Worm (Caenorhabditis elegans) whole organism, midembryonic: ENCODE measurements around the gene poml-4.

Experiments
- T22C8.4 ChIP-seq: fragments of 200-800 bp; sonication (Bioruptor generic); IDR thresholded peaks from 2 replicates; pipeline ENCODE4 v1.3.6; 2022; ENCODE audit warnings: missing genetic modification characterization, missing compliant biosample characterization
- cog-1 ChIP-seq: sonication (generic microtip); optimal IDR thresholded peaks from 2 replicates; lab custom pipeline; 2016; ENCODE audit warnings: missing genetic modification characterization, missing compliant biosample characterization
- flt-1 ChIP-seq: fragments of 200-800 bp; sonication (Bioruptor generic); IDR thresholded peaks from 2 replicates; pipeline ENCODE4 v1.3.6; 2022; ENCODE audit warnings: missing genetic modification characterization, missing compliant biosample characterization
- klf-2 ChIP-seq: fragments of 200-800 bp; sonication (Bioruptor generic); conservative IDR thresholded peaks from 2 replicates; pipeline ENCODE4 v1.3.6; 2022; ENCODE audit warnings: missing genetic modification reagents, missing genetic modification characterization, missing compliant biosample characterization
- med-1 ChIP-seq: sonication (generic microtip); optimal IDR thresholded peaks from 2 replicates; lab custom pipeline; 2017; ENCODE audit warnings: missing genetic modification characterization, mild to moderate bottlenecking, missing compliant biosample characterization, antibody characterized with exemption, missing genetic modification reagents; ENCODE audit not compliant: insufficient read depth
- ref-1 ChIP-seq: fragments of 200-800 bp; sonication (Bioruptor generic); conservative IDR thresholded peaks from 2 replicates; pipeline ENCODE4 v1.3.6; 2022; ENCODE audit warnings: missing genetic modification reagents, missing genetic modification characterization, missing compliant biosample characterization
- tab-1 ChIP-seq: fragments of 200-800 bp; sonication (Bioruptor generic); IDR thresholded peaks from 2 replicates; pipeline ENCODE4 v1.3.6; 2022; ENCODE audit warnings: missing genetic modification characterization, missing compliant biosample characterization
- ztf-23 ChIP-seq: fragments of 200-800 bp; sonication (Bioruptor generic); IDR thresholded peaks from 2 replicates; pipeline ENCODE4 v1.3.6; 2022; ENCODE audit warnings: missing genetic modification reagents, missing genetic modification characterization, missing compliant biosample characterization
- ztf-29 ChIP-seq: fragments of 200-800 bp; sonication (Bioruptor generic); IDR thresholded peaks from 2 replicates; pipeline ENCODE4 v1.3.6; 2022; ENCODE audit warnings: missing genetic modification reagents, missing genetic modification characterization, missing compliant biosample characterization

poml-4 gene

DNA sequence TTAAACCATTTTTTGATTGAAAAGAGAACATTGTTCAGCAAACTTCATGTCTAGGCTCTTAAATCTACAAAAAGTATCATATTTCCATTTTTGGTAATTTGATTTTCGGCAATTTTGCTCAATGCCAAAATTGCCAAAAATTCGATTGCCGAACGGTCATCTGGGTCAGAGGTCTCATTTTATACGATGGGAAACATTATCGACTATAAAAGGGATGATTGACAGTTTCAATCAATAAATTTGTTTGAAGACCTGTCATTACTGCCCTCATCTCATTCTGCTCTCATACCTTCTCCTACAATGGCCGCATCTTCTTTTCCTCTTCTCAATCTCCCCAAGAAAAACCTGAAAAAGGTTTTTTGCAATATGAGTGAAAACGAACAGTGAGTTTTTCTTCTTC is 21.1 kb downstream of the poml-4 start, which contains the start of gene K05F6.14:
K05F6.14 (plus strand) TSS at position 301 of the 400 bp plus-strand sequence.
- TF ChIP-seq flt-1 (GFP tag; lab: Robert Waterston, UW) (no peak), T22C8.4 (GFP tag; lab: Robert Waterston, UW) (no peak), ztf-29 (GFP tag; lab: Robert Waterston, UW) (no peak), tab-1 (GFP tag; lab: Robert Waterston, UW) (no peak), klf-2 (no peak), ztf-23 (GFP tag; lab: Robert Waterston, UW) (no peak), cog-1 (tag; lab: Kevin White, UChicago) (no peak), ref-1 (GFP tag; lab: Robert Waterston, UW) (no peak), med-1 (no peak)

DNA sequence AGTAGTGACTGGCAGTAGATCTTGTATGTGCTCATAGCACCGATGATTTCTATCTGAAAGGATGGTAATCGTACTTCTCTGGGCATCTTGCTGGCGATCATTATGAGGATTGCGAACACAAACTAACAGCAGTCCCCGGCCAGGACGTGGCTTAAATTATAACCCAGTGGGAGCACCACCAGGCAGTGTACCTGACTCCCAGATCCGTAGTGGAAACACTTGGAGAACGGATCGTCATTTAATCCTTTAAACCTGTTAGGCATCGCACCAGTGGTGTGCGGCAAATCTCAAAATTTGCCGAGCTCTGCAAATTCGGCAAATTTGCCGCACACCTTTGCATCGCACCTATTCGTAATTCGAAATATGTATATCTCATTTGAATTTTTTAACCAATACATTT is 26.9 kb downstream of the poml-4 start, which contains the start of gene K05F6.8:
K05F6.8 (minus strand) TSS at position 101 of the 400 bp plus-strand sequence.
- no peak for TF ChIP-seq ztf-29 (GFP tag; lab: Robert Waterston, UW)
- TF ChIP-seq T22C8.4 (GFP tag; lab: Robert Waterston, UW), result no peak
- no peak for TF ChIP-seq cog-1 (tag; lab: Kevin White, UChicago)
- TF ChIP-seq med-1, result no peak
- no peak for TF ChIP-seq tab-1 (GFP tag; lab: Robert Waterston, UW)
- TF ChIP-seq ztf-23 (GFP tag; lab: Robert Waterston, UW), result no peak
- TF ChIP-seq klf-2, result no peak
- no peak for TF ChIP-seq flt-1 (GFP tag; lab: Robert Waterston, UW)
- TF ChIP-seq ref-1 (GFP tag; lab: Robert Waterston, UW), result no peak

DNA sequence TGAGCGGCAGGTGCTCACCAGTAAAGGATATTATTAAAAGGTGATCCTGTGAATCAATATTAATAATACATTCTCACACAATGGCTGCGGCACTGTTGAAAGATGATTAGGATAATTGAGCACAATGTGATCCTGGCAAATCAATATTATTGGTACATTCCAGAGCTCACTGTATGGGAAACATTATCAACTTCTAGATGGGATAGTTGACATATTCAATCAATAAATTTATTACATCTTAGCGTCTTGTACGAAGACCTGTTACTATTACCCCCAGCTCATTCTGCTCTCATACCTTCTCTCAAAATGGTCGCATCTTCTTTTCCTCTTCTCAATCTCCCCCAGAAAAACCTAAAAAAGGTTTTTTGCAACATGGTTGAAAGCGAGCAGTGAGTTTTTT is 27.5 kb downstream of the poml-4 start, which contains the start of gene fbxb-49:
fbxb-49 (plus strand) TSS at position 301 of the 400 bp plus-strand sequence.
- TF ChIP-seq klf-2 (no peak), tab-1 (GFP tag; lab: Robert Waterston, UW) (no peak), ztf-29 (GFP tag; lab: Robert Waterston, UW) (no peak)

DNA sequence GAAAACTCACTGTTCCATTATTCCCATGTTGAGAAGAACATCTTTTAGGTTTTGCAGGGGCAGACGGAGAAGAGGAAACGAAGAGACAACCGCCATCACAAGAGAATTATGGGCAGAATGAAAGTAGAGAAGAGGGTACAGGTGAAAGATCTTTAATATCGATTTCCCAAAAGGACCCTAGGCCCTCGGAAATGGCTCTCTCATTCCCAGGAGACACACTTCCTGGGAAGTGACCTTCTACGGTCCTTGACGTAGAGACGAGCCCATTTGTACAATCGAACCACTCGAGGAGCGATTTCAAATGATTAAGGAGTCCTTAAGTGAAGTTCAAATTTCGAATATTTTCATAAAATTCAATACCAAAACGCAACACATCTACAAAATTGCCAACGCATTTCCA is 30.3 kb downstream of the poml-4 start, which contains the start of gene fbxb-46:
fbxb-46 (minus strand) TSS at position 101 of the 400 bp plus-strand sequence.
- no peak for TF ChIP-seq cog-1 (tag; lab: Kevin White, UChicago)
- no peak for TF ChIP-seq ztf-29 (GFP tag; lab: Robert Waterston, UW)
- TF ChIP-seq tab-1 (GFP tag; lab: Robert Waterston, UW), result no peak
- no peak for TF ChIP-seq med-1
- TF ChIP-seq ref-1 (GFP tag; lab: Robert Waterston, UW), result no peak
- TF ChIP-seq ztf-23 (GFP tag; lab: Robert Waterston, UW), result no peak
- TF ChIP-seq flt-1 (GFP tag; lab: Robert Waterston, UW), result no peak
- no peak for TF ChIP-seq klf-2
- no peak for TF ChIP-seq T22C8.4 (GFP tag; lab: Robert Waterston, UW)

DNA sequence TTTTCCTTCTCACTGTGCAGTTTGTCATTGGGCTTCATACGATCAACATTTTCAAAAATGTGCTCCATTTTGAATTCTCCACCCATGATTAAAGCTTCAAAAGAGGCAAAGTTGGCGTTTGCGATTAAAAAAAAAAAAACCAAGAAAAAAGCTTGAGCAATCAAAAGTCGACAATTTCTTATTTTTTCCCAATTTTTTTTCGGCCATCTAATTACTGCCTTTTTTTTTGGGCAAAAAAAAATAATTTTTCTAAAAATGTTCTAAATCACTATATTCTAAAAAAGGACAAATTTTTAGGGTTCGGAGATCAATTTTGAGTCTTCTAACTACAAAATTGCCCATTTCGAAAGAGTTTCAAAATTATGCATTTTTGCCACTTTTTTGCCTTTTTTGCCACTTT is 35.3 kb downstream of the poml-4 start, which contains the start of gene K05F6.10:
K05F6.10 (minus strand) TSS at position 101 of the 400 bp plus-strand sequence.
- TF ChIP-seq flt-1 (GFP tag; lab: Robert Waterston, UW), result no peak
- no peak for TF ChIP-seq med-1
- TF ChIP-seq ztf-23 (GFP tag; lab: Robert Waterston, UW), result no peak
- no peak for TF ChIP-seq cog-1 (tag; lab: Kevin White, UChicago)
- no peak for TF ChIP-seq ztf-29 (GFP tag; lab: Robert Waterston, UW)
- no peak for TF ChIP-seq ref-1 (GFP tag; lab: Robert Waterston, UW)

DNA sequence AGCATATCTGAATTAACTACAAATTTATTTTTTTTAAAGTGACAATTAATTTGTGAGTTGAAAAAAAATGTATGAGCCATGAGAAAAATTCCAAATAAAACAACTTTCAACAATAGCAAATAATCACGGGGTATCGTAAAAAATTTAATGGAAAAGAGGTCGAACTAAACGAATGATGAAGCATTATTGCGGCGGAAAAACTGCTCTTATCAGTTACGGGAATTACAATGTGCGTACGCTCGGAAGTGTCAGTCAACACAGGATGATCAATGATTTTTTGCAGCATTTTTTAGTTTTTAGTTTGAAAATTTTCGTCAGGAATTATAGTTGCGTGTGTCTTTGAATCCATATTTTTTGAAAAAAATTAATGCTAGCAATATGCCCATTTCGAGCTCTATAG is 36.0 kb downstream of the poml-4 start:
- no peak for TF ChIP-seq ztf-23 (GFP tag; lab: Robert Waterston, UW)
- TF ChIP-seq flt-1 (GFP tag; lab: Robert Waterston, UW), result no peak
- no peak for TF ChIP-seq ref-1 (GFP tag; lab: Robert Waterston, UW)
- no peak for TF ChIP-seq cog-1 (tag; lab: Kevin White, UChicago)
- TF ChIP-seq tab-1 (GFP tag; lab: Robert Waterston, UW), result no peak
- TF ChIP-seq med-1, result no peak
- no peak for TF ChIP-seq ztf-29 (GFP tag; lab: Robert Waterston, UW)
- TF ChIP-seq klf-2, result no peak
- TF ChIP-seq T22C8.4 (GFP tag; lab: Robert Waterston, UW), result no peak

DNA sequence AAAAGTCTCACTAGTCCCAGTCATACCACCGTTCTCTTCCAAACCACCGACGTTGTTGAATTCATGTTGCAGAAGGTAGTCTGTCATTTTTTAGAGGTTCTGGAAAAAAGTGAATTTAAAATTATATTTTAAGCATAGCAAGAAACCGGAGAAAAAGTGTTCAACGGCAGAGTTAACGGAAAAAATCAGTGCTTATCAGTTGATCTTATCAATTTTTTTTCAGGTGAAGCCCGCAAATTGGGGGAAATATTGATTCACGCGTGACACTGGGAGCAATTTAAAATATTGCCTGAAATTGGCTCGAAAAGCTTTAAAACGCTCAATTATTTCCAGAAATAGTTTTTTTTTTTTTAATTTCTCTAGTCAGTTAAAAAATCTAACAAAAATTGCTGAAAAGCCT is 39.2 kb downstream of the poml-4 start, which contains the start of gene math-38:
math-38 (minus strand) TSS at position 101 of the 400 bp plus-strand sequence.
- TF ChIP-seq ztf-23 (GFP tag; lab: Robert Waterston, UW) (no peak), ref-1 (GFP tag; lab: Robert Waterston, UW) (no peak), tab-1 (GFP tag; lab: Robert Waterston, UW) (no peak), ztf-29 (GFP tag; lab: Robert Waterston, UW) (no peak), flt-1 (GFP tag; lab: Robert Waterston, UW) (no peak), klf-2 (no peak), T22C8.4 (GFP tag; lab: Robert Waterston, UW) (no peak), med-1 (no peak), cog-1 (tag; lab: Kevin White, UChicago) (no peak)

DNA sequence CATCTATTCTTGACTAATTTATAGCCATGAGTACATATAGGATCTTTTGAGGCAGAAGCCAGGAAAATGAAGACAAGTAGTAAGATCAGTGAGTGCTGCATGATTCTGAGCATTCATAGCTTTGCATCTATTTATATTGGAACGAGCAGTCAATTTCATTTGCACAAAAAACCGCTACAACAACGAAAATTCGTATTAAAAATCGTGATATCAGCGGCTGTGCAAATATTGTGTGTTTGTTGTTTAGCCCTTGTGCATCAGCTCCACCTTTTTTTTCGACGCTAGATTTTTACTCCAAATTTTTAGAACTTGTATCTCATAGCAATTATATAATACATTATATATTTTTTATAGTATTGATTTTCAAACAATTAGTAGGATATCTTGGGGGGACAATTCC is 43.4 kb downstream of the poml-4 start, which contains the start of gene clec-21:
clec-21 (minus strand) TSS at position 101 of the 400 bp plus-strand sequence.
- TF ChIP-seq ztf-29 (GFP tag; lab: Robert Waterston, UW) (no peak), ref-1 (GFP tag; lab: Robert Waterston, UW) (no peak), flt-1 (GFP tag; lab: Robert Waterston, UW) (no peak), cog-1 (tag; lab: Kevin White, UChicago) (no peak), T22C8.4 (GFP tag; lab: Robert Waterston, UW) (no peak)

DNA sequence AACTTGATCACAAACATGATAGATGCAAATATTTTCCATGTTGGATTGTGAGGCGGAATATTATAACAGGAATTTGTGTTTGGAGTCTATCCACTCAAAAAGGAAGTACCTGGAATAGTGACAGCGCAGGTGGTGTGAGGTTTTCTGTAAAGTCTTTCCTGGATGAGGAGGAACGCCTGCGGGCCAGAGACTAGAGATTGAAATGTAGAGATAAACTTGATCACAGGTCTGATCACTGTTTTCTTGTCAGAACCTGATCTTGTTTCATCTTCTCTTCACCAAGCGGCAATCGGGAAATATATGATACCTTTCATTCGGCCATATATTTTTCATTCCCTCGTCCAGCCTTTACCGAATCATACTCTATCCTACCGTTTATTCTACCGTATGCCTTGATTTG is 45.6 kb downstream of the poml-4 start, which contains the start of gene T07H3.8:
T07H3.8 (plus strand) TSS at position 301 of the 400 bp plus-strand sequence.
- TF ChIP-seq cog-1 (tag; lab: Kevin White, UChicago), result no peak
- no peak for TF ChIP-seq T22C8.4 (GFP tag; lab: Robert Waterston, UW)
- TF ChIP-seq med-1, result no peak
- TF ChIP-seq ztf-29 (GFP tag; lab: Robert Waterston, UW), result no peak
- TF ChIP-seq flt-1 (GFP tag; lab: Robert Waterston, UW), result no peak
- no peak for TF ChIP-seq klf-2
- TF ChIP-seq ref-1 (GFP tag; lab: Robert Waterston, UW), result no peak
- TF ChIP-seq tab-1 (GFP tag; lab: Robert Waterston, UW), result no peak
- no peak for TF ChIP-seq ztf-23 (GFP tag; lab: Robert Waterston, UW)
